Worm (Caenorhabditis elegans) whole organism, young adult: ENCODE measurements around the gene srh-105.

ENCODE experiments used
- B0336.3 ChIP-seq: fragments of 200-800 bp; sonication (Bioruptor generic); IDR thresholded peaks from 2 replicates; pipeline ENCODE4 v1.3.6; 2022; ENCODE audit warnings: missing genetic modification characterization, missing compliant biosample characterization
- C06A6.2 ChIP-seq: fragments of 200-800 bp; sonication (Bioruptor generic); conservative IDR thresholded peaks from 2 replicates; pipeline ENCODE4 v1.3.6; 2022; ENCODE audit warnings: missing genetic modification characterization, missing compliant biosample characterization
- C17E4.6 ChIP-seq: fragments of 200-800 bp; sonication (Bioruptor generic); IDR thresholded peaks from 2 replicates; pipeline ENCODE4 v1.3.6; 2022; ENCODE audit warnings: missing genetic modification reagents, missing genetic modification characterization, missing compliant biosample characterization
- F22D6.2 ChIP-seq: sonication (generic microtip); optimal IDR thresholded peaks from 2 replicates; lab custom pipeline; 2016; ENCODE audit warnings: mild to moderate bottlenecking, missing genetic modification characterization, missing compliant biosample characterization
- F23B12.7 ChIP-seq: sonication (generic microtip); optimal IDR thresholded peaks from 2 replicates; lab custom pipeline; 2017; ENCODE audit warnings: missing genetic modification characterization, mild to moderate bottlenecking, missing compliant biosample characterization, antibody characterized with exemption, moderate library complexity; ENCODE audit not compliant: insufficient read depth
- F49E8.2 ChIP-seq: sonication (generic microtip); optimal IDR thresholded peaks from 3 replicates; lab custom pipeline; 2017; ENCODE audit warnings: missing genetic modification characterization, mild to moderate bottlenecking, missing compliant biosample characterization, antibody characterized with exemption, moderate library complexity; ENCODE audit not compliant: insufficient read depth
- F55B11.4 ChIP-seq: sonication (generic microtip); optimal IDR thresholded peaks from 2 replicates; lab custom pipeline; 2016; ENCODE audit warnings: missing compliant biosample characterization, missing genetic modification characterization, borderline replicate concordance; ENCODE audit not compliant: insufficient read depth
- F57A8.1 ChIP-seq: fragments of 200-800 bp; sonication (Bioruptor generic); optimal IDR thresholded peaks from 2 replicates; lab custom pipeline; 2018; ENCODE audit warnings: mild to moderate bottlenecking, missing genetic modification characterization, moderate library complexity, missing compliant biosample characterization
- Y53G8AR.9 ChIP-seq: fragments of 200-800 bp; sonication (Bioruptor generic); conservative IDR thresholded peaks from 2 replicates; pipeline ENCODE4 v1.3.6; 2022; ENCODE audit warnings: missing genetic modification reagents, missing genetic modification characterization, missing compliant biosample characterization
- Y67H2A.10 ChIP-seq: fragments of 200-800 bp; sonication (Bioruptor generic); conservative IDR thresholded peaks from 2 replicates; pipeline ENCODE4 v1.3.6; 2022; ENCODE audit warnings: missing genetic modification reagents, missing genetic modification characterization, missing compliant biosample characterization
- athp-1 ChIP-seq: sonication (generic microtip); optimal IDR thresholded peaks from 2 replicates; lab custom pipeline; 2017; ENCODE audit warnings: mild to moderate bottlenecking, missing genetic modification characterization, missing compliant biosample characterization
- cebp-2 ChIP-seq: fragments of 200-800 bp; sonication (Bioruptor generic); IDR thresholded peaks from 2 replicates; pipeline ENCODE4 v1.3.6; 2022; ENCODE audit warnings: missing genetic modification characterization, missing compliant biosample characterization
- ceh-27 ChIP-seq: fragments of 200-800 bp; sonication (Bioruptor generic); optimal IDR thresholded peaks from 2 replicates; lab custom pipeline; 2018; ENCODE audit warnings: mild to moderate bottlenecking, missing genetic modification characterization, moderate library complexity, missing compliant biosample characterization
- ceh-79 ChIP-seq: sonication (generic microtip); optimal IDR thresholded peaks from 2 replicates; lab custom pipeline; 2017; ENCODE audit warnings: mild to moderate bottlenecking, missing genetic modification characterization, missing compliant biosample characterization
- dpff-1 ChIP-seq: sonication (generic microtip); optimal IDR thresholded peaks from 2 replicates; lab custom pipeline; 2017; ENCODE audit warnings: mild to moderate bottlenecking, missing genetic modification characterization, missing compliant biosample characterization
- gei-17 ChIP-seq: fragments of 200-800 bp; sonication (Bioruptor generic); optimal IDR thresholded peaks from 2 replicates; lab custom pipeline; 2018; ENCODE audit warnings: mild to moderate bottlenecking, missing genetic modification characterization, missing compliant biosample characterization
- hmg-1.2 ChIP-seq: fragments of 200-800 bp; sonication (Bioruptor generic); IDR thresholded peaks from 2 replicates; pipeline ENCODE4 v1.3.6; 2022; ENCODE audit warnings: missing genetic modification reagents, missing genetic modification characterization, missing compliant biosample characterization
- hsf-1 ChIP-seq: fragments of 200-800 bp; sonication (Bioruptor generic); IDR thresholded peaks from 2 replicates; pipeline ENCODE4 v1.3.6; 2022; ENCODE audit warnings: missing genetic modification reagents, missing genetic modification characterization, missing compliant biosample characterization
- lir-1 ChIP-seq: fragments of 200-800 bp; sonication (Bioruptor generic); conservative IDR thresholded peaks from 2 replicates; pipeline ENCODE4 v1.3.6; 2022; ENCODE audit warnings: missing genetic modification reagents, missing genetic modification characterization, missing compliant biosample characterization
- lsl-1 ChIP-seq: fragments of 200-800 bp; sonication (Bioruptor generic); optimal IDR thresholded peaks from 2 replicates; lab custom pipeline; 2018; ENCODE audit warnings: mild to moderate bottlenecking, missing genetic modification characterization, moderate library complexity, missing compliant biosample characterization
- mes-4 ChIP-seq: sonication (generic microtip); optimal IDR thresholded peaks from 2 replicates; lab custom pipeline; 2016; ENCODE audit warnings: missing genotype, missing genetic modification characterization, missing compliant biosample characterization
- nhr-120 ChIP-seq: fragments of 200-800 bp; sonication (Bioruptor generic); IDR thresholded peaks from 2 replicates; pipeline ENCODE4 v1.3.6; 2022; ENCODE audit warnings: missing genetic modification characterization, missing compliant biosample characterization
- nhr-80 ChIP-seq: sonication (generic microtip); optimal IDR thresholded peaks from 2 replicates; lab custom pipeline; 2016; ENCODE audit warnings: missing genetic modification characterization, missing compliant biosample characterization
- rpc-1 ChIP-seq, 2 experiments: fragments of 150-350 bp in 1 of 2; sonication (generic microtip) in 1 of 2; optimal IDR thresholded peaks; 2 replicates each; lab custom pipeline; 2014 to 2018; ENCODE audit warnings: missing biosample characterization in 1 of 2, missing genetic modification characterization in 1 of 2, missing genetic modification reagents in 1 of 2, missing genotype in 1 of 2
- sea-2 ChIP-seq: fragments of 200-800 bp; sonication (Bioruptor generic); IDR thresholded peaks from 2 replicates; pipeline ENCODE4 v1.3.6; 2022; ENCODE audit warnings: missing genetic modification characterization, missing compliant biosample characterization
- snpc-3.4 ChIP-seq: sonication (generic microtip); optimal IDR thresholded peaks from 2 replicates; lab custom pipeline; 2017; ENCODE audit warnings: missing genetic modification characterization, mild to moderate bottlenecking, missing compliant biosample characterization, antibody characterized with exemption, moderate library complexity, missing genotype, missing genetic modification reagents
- ztf-18 ChIP-seq: sonication (generic microtip); optimal IDR thresholded peaks from 2 replicates; lab custom pipeline; 2016; ENCODE audit warnings: missing genotype, mild to moderate bottlenecking, missing genetic modification characterization, missing compliant biosample characterization
- ztf-26 ChIP-seq: sonication (generic microtip); optimal IDR thresholded peaks from 2 replicates; lab custom pipeline; 2017; ENCODE audit warnings: missing genetic modification characterization, missing compliant biosample characterization
- ztf-3 ChIP-seq: fragments of 200-800 bp; sonication (Bioruptor generic); optimal IDR thresholded peaks from 2 replicates; lab custom pipeline; 2018; ENCODE audit warnings: mild to moderate bottlenecking, missing genetic modification characterization, missing compliant biosample characterization

Gene srh-105

ce11 chrII:475312-475711 lies 33.8 kb downstream of the srh-105 start:
- no peak for TF ChIP-seq sea-2
- no peak for TF ChIP-seq nhr-120 (GFP tag; lab: Robert Waterston, UW)
- no peak for TF ChIP-seq F22D6.2 (tag; lab: Kevin White, UChicago)
- no peak for TF ChIP-seq C17E4.6
- TF ChIP-seq F23B12.7, result no peak
- no peak for TF ChIP-seq rpc-1 (optimal IDR thresholded peaks at IDR 0.05; lab: Kevin White, UChicago)
- no peak for TF ChIP-seq rpc-1 (tag; optimal IDR thresholded peaks at IDR 0.05; lab: Kevin White, UChicago)
- TF ChIP-seq dpff-1 (tag; lab: Kevin White, UChicago), result no peak
- TF ChIP-seq ceh-79 (tag; lab: Kevin White, UChicago), result no peak
- TF ChIP-seq, all 124 proteins: peak for 0

ce11 chrII:473203-473602 lies 35.9 kb downstream of the srh-105 start, which contains the start of gene W07E6.5:
Gene W07E6.5 (plus strand): TSS chrII:473503.
- TF ChIP-seq nhr-80 (tag; lab: Kevin White, UChicago) (no peak), gei-17 (GFP tag; lab: Kevin White, UChicago) (no peak), athp-1 (tag; lab: Kevin White, UChicago) (no peak), F49E8.2 (tag; lab: Kevin White, UChicago) (no peak), ztf-3 (GFP tag; lab: Kevin White, UChicago) (no peak), snpc-3.4 (no peak), C06A6.2 (GFP tag; lab: Robert Waterston, UW) (no peak), cebp-2 (GFP tag; lab: Robert Waterston, UW) (no peak)

- TF ChIP-seq hmg-1.2 (no peak), ceh-27 (no peak), F23B12.7 (no peak)
These were observed 38.8 kb downstream of the srh-105 start, which contains the start of gene tomm-22 for ce11 chrII:470375-470774. Gene tomm-22 (minus strand): TSS chrII:470475.

- TF ChIP-seq F22D6.2 (tag; lab: Kevin White, UChicago) (no peak), C06A6.2 (GFP tag; lab: Robert Waterston, UW) (no peak), nhr-80 (tag; lab: Kevin White, UChicago) (no peak), lir-1 (GFP tag; lab: Robert Waterston, UW) (no peak), mes-4 (tag; lab: Kevin White, UChicago) (no peak), Y67H2A.10 (GFP tag; lab: Robert Waterston, UW) (no peak), B0336.3 (GFP tag; lab: Robert Waterston, UW) (no peak), Y53G8AR.9 (GFP tag; lab: Robert Waterston, UW) (no peak)
- TF ChIP-seq, all 124 proteins: peak for 0
These were observed 41.9 kb downstream of the srh-105 start, which contains the start of gene nfyb-1 for ce11 chrII:467265-467664. Gene nfyb-1 (minus strand): TSS chrII:467365.

ce11 chrII:461297-461696 lies 47.8 kb downstream of the srh-105 start:
- TF ChIP-seq lsl-1 (GFP tag; lab: Kevin White, UChicago) (peak; percentile 24), ztf-26 (tag; lab: Kevin White, UChicago) (no peak)

ce11 chrII:460835-461234 lies 48.3 kb downstream of the srh-105 start, which contains the start of gene W10D9.3:
Gene W10D9.3 (minus strand): TSS chrII:460935.
- TF ChIP-seq F57A8.1 (GFP tag; lab: Kevin White, UChicago) (no peak), nhr-80 (tag; lab: Kevin White, UChicago) (no peak), F55B11.4 (no peak), ztf-18 (tag; lab: Kevin White, UChicago) (no peak), hsf-1 (GFP tag; lab: Robert Waterston, UW) (no peak)
